Fruit fly (Drosophila melanogaster) whole organism, embryonic: ENCODE data around the gene NitFhit.

ENCODE experiments used
- C15 ChIP-seq: fragments of 200-800 bp; sonication (Bioruptor generic); IDR thresholded peaks from 3 replicates; pipeline ENCODE4 v1.3.6; 2022; ENCODE audit warnings: missing biosample characterization, missing genetic modification characterization
- CG1024 ChIP-seq: fragments of 200-800 bp; sonication (Bioruptor generic); IDR thresholded peaks from 2 replicates; pipeline ENCODE4 v1.3.6; 2022; ENCODE audit warnings: missing biosample characterization, missing genetic modification characterization
- CG10321 ChIP-seq: fragments of 200-800 bp; sonication (Bioruptor generic); IDR thresholded peaks from 2 replicates; pipeline ENCODE4 v1.3.6; 2022; ENCODE audit warnings: missing biosample characterization, missing genetic modification characterization
- CG10431 ChIP-seq: fragments of 200-800 bp; sonication (Bioruptor generic); optimal IDR thresholded peaks from 3 replicates; lab custom pipeline; 2018; ENCODE audit warnings: missing biosample characterization, mild to moderate bottlenecking, missing genetic modification characterization
- CG10959 ChIP-seq: fragments of 200-800 bp; sonication (Bioruptor generic); IDR thresholded peaks from 2 replicates; pipeline ENCODE4 v1.3.6; 2022; ENCODE audit warnings: missing biosample characterization, missing genetic modification characterization
- CG11560 ChIP-seq: fragments of 200-800 bp; sonication (Bioruptor generic); IDR thresholded peaks from 3 replicates; pipeline ENCODE4 v1.3.6; 2022; ENCODE audit warnings: missing biosample characterization, missing genetic modification characterization
- CG12071 ChIP-seq: fragments of 200-800 bp; sonication (Bioruptor generic); optimal IDR thresholded peaks from 3 replicates; lab custom pipeline; 2018; ENCODE audit warnings: missing biosample characterization, mild to moderate bottlenecking, missing genetic modification characterization
- CG12155 ChIP-seq: fragments of 200-800 bp; sonication (Bioruptor generic); optimal IDR thresholded peaks from 3 replicates; lab custom pipeline; 2016; ENCODE audit warnings: missing biosample characterization, missing genetic modification characterization
- CG12659 ChIP-seq: fragments of 200-800 bp; sonication (Bioruptor generic); optimal IDR thresholded peaks from 3 replicates; lab custom pipeline; 2017; ENCODE audit warnings: mild to moderate bottlenecking, missing biosample characterization, missing genetic modification reagents, missing genetic modification characterization
- CG15479 ChIP-seq: fragments of 200-800 bp; sonication (Bioruptor generic); optimal IDR thresholded peaks from 3 replicates; lab custom pipeline; 2019; ENCODE audit warnings: missing biosample characterization, mild to moderate bottlenecking, missing genetic modification characterization, moderate library complexity
- CG17802 ChIP-seq: fragments of 200-800 bp; sonication (Bioruptor generic); optimal IDR thresholded peaks from 2 replicates; lab custom pipeline; 2018; ENCODE audit warnings: missing biosample characterization, mild to moderate bottlenecking, missing genetic modification characterization, moderate library complexity
- CG2120 ChIP-seq: fragments of 200-800 bp; sonication (Bioruptor generic); optimal IDR thresholded peaks from 3 replicates; lab custom pipeline; 2016; ENCODE audit warnings: missing biosample characterization, missing genetic modification characterization
- CG2202 ChIP-seq: fragments of 200-800 bp; sonication (Bioruptor generic); optimal IDR thresholded peaks from 2 replicates; lab custom pipeline; 2018; ENCODE audit warnings: missing biosample characterization, mild to moderate bottlenecking, missing genetic modification characterization
- CG3407 ChIP-seq: fragments of 200-800 bp; sonication (Bioruptor generic); optimal IDR thresholded peaks from 2 replicates; lab custom pipeline; 2018; ENCODE audit warnings: missing biosample characterization, mild to moderate bottlenecking, missing genetic modification characterization
- CG34422 ChIP-seq: fragments of 200-800 bp; sonication (Bioruptor generic); IDR thresholded peaks from 3 replicates; pipeline ENCODE4 v1.3.6; 2022; ENCODE audit warnings: missing biosample characterization, missing genetic modification characterization
- CG3726 ChIP-seq: fragments of 200-800 bp; sonication (Bioruptor generic); IDR thresholded peaks from 3 replicates; pipeline ENCODE4, ENCODE4 v1.3.6; 2022; ENCODE audit warnings: missing biosample characterization, missing genetic modification characterization
- CG4360 ChIP-seq: fragments of 200-800 bp; sonication (Bioruptor generic); IDR thresholded peaks from 2 replicates; pipeline ENCODE4 v1.3.6; 2022; ENCODE audit warnings: missing biosample characterization, missing genetic modification characterization
- CG4424 ChIP-seq: fragments of 200-800 bp; sonication (Bioruptor generic); optimal IDR thresholded peaks from 3 replicates; lab custom pipeline; 2016; ENCODE audit warnings: missing biosample characterization, missing genetic modification characterization
- CG6791 ChIP-seq: fragments of 200-800 bp; sonication (Bioruptor generic); IDR thresholded peaks from 3 replicates; pipeline ENCODE4 v1.3.6; 2022; ENCODE audit warnings: missing biosample characterization, missing genetic modification characterization; ENCODE audit not compliant: partially characterized antibody
- CG6854 ChIP-seq: fragments of 200-800 bp; sonication (Bioruptor generic); optimal IDR thresholded peaks from 3 replicates; lab custom pipeline; 2017; ENCODE audit warnings: missing biosample characterization, mild to moderate bottlenecking, missing genetic modification characterization
- CG7271 ChIP-seq: fragments of 200-800 bp; sonication (Bioruptor generic); optimal IDR thresholded peaks from 2 replicates; lab custom pipeline; 2018; ENCODE audit warnings: missing biosample characterization, mild to moderate bottlenecking, missing genetic modification characterization, moderate library complexity
- CG7928 ChIP-seq: fragments of 200-800 bp; sonication (Bioruptor generic); optimal IDR thresholded peaks from 2 replicates; lab custom pipeline; 2017; ENCODE audit warnings: missing biosample characterization, mild to moderate bottlenecking, missing genetic modification characterization
- CG7987 ChIP-seq: fragments of 200-800 bp; sonication (Bioruptor generic); optimal IDR thresholded peaks from 2 replicates; lab custom pipeline; 2018; ENCODE audit warnings: missing biosample characterization, mild to moderate bottlenecking, missing genetic modification characterization, moderate library complexity
- CG9727 ChIP-seq: fragments of 200-800 bp; sonication (Bioruptor generic); optimal IDR thresholded peaks from 3 replicates; lab custom pipeline; 2017; ENCODE audit warnings: missing biosample characterization, mild to moderate bottlenecking, missing genetic modification characterization
- Chrac-16 ChIP-seq: fragments of 200-800 bp; sonication (Bioruptor generic); optimal IDR thresholded peaks from 3 replicates; lab custom pipeline; 2016; ENCODE audit warnings: missing biosample characterization, missing genetic modification characterization
- Gug ChIP-seq: fragments of 200-800 bp; sonication (Bioruptor generic); IDR thresholded peaks from 4 replicates; pipeline ENCODE4 v1.3.6; 2022; ENCODE audit warnings: missing biosample characterization, missing genetic modification characterization
- HmgD ChIP-seq: fragments of 200-800 bp; sonication (Bioruptor generic); optimal IDR thresholded peaks from 3 replicates; lab custom pipeline; 2016; ENCODE audit warnings: missing biosample characterization, missing genetic modification characterization
- Hr39 ChIP-seq: fragments of >200 bp; optimal IDR thresholded peaks from 2 replicates; lab custom pipeline; 2017
- Lpt ChIP-seq: fragments of >200 bp; optimal IDR thresholded peaks from 2 replicates; lab custom pipeline; 2018; ENCODE audit warnings: missing biosample characterization, missing genetic modification characterization
- Med ChIP-seq: fragments of 200-800 bp; sonication (Bioruptor generic); peaks from one replicate; lab custom pipeline; 2016; ENCODE audit warnings: missing biosample characterization, missing genetic modification characterization, mild to moderate bottlenecking, inconsistent platforms, moderate library complexity
- Poxn ChIP-seq: fragments of 200-800 bp; sonication (Bioruptor generic); IDR thresholded peaks from 2 replicates; pipeline ENCODE4 v1.3.6; 2022; ENCODE audit warnings: missing biosample characterization, missing genetic modification characterization
- Trl ChIP-seq, 3 experiments: fragments of >200 bp in 2 of 3; fragments of 200-800 bp in 1 of 3; sonication (Bioruptor generic) in 1 of 3; optimal IDR thresholded peaks; 2 replicates in 1 of 3; 3 replicates in 2 of 3; lab custom pipeline; 2016 to 2017; ENCODE audit warnings: missing biosample characterization in 1 of 3, missing genetic modification characterization in 1 of 3
- az2 ChIP-seq: fragments of 200-800 bp; sonication (Bioruptor generic); optimal IDR thresholded peaks from 3 replicates; lab custom pipeline; 2016; ENCODE audit warnings: missing biosample characterization, missing genetic modification characterization
- btn ChIP-seq: fragments of 200-800 bp; sonication (Bioruptor generic); optimal IDR thresholded peaks from 2 replicates; lab custom pipeline; 2016; ENCODE audit warnings: missing biosample characterization, missing genetic modification characterization
- cas ChIP-seq: fragments of 200-800 bp; sonication (Bioruptor generic); IDR thresholded peaks from 2 replicates; pipeline ENCODE4 v1.3.6; 2022; ENCODE audit warnings: missing biosample characterization, missing genetic modification characterization
- dm ChIP-seq: fragments of 200-800 bp; sonication (Bioruptor generic); optimal IDR thresholded peaks from 3 replicates; lab custom pipeline; 2016; ENCODE audit warnings: missing biosample characterization, missing genetic modification characterization
- ems ChIP-seq: fragments of 200-800 bp; sonication (Bioruptor generic); optimal IDR thresholded peaks from 3 replicates; lab custom pipeline; 2016; ENCODE audit warnings: missing biosample characterization, missing genetic modification characterization
- fd64A ChIP-seq: fragments of 200-800 bp; sonication (Bioruptor generic); optimal IDR thresholded peaks from 3 replicates; lab custom pipeline; 2018; ENCODE audit warnings: missing biosample characterization, mild to moderate bottlenecking, missing genetic modification characterization
- fu2 ChIP-seq: fragments of 200-800 bp; sonication (Bioruptor generic); optimal IDR thresholded peaks from 2 replicates; lab custom pipeline; 2016; ENCODE audit warnings: missing biosample characterization, missing genetic modification characterization
- grn ChIP-seq: fragments of 200-800 bp; sonication (Bioruptor generic); optimal IDR thresholded peaks from 3 replicates; lab custom pipeline; 2017; ENCODE audit warnings: missing biosample characterization, missing genetic modification characterization
- gsb ChIP-seq: fragments of 200-800 bp; sonication (Bioruptor generic); IDR thresholded peaks from 2 replicates; pipeline ENCODE4 v1.3.6; 2022; ENCODE audit warnings: missing biosample characterization, missing genetic modification characterization
- ham ChIP-seq: fragments of 200-800 bp; sonication (Bioruptor generic); IDR thresholded peaks from 2 replicates; pipeline ENCODE4 v1.3.6; 2022; ENCODE audit warnings: missing biosample characterization, missing genetic modification characterization
- insv ChIP-seq, 2 experiments: fragments of 200-800 bp; sonication (Bioruptor generic); optimal IDR thresholded peaks; 3 replicates each; lab custom pipeline; 2016 to 2018; ENCODE audit warnings: missing biosample characterization in 2 of 2, missing genetic modification characterization in 2 of 2
- lab ChIP-seq: fragments of 200-800 bp; sonication (Bioruptor generic); optimal IDR thresholded peaks from 3 replicates; lab custom pipeline; 2017; ENCODE audit warnings: missing biosample characterization, missing genetic modification characterization, mild to moderate bottlenecking, moderate library complexity, missing genetic modification reagents
- nmo ChIP-seq: fragments of 200-800 bp; sonication (Bioruptor generic); optimal IDR thresholded peaks from 2 replicates; lab custom pipeline; 2018; ENCODE audit warnings: missing biosample characterization, mild to moderate bottlenecking, missing genetic modification characterization, moderate library complexity
- sim ChIP-seq: fragments of 200-800 bp; sonication (Bioruptor generic); IDR thresholded peaks from 2 replicates; pipeline ENCODE4 v1.3.6; 2022; ENCODE audit warnings: missing biosample characterization, missing genetic modification characterization
- sisA ChIP-seq: fragments of 200-800 bp; sonication (Bioruptor generic); IDR thresholded peaks from 2 replicates; pipeline ENCODE4 v1.3.6; 2022; ENCODE audit warnings: missing biosample characterization, missing genetic modification characterization
- so ChIP-seq: fragments of 200-800 bp; sonication (Bioruptor generic); IDR thresholded peaks from 3 replicates; pipeline ENCODE4 v1.3.6; 2022; ENCODE audit warnings: missing biosample characterization, missing genetic modification characterization
- vfl ChIP-seq: fragments of 200-800 bp; sonication (Bioruptor generic); optimal IDR thresholded peaks from 2 replicates; lab custom pipeline; 2016; ENCODE audit warnings: missing biosample characterization, missing genetic modification characterization

NitFhit gene

DNA sequence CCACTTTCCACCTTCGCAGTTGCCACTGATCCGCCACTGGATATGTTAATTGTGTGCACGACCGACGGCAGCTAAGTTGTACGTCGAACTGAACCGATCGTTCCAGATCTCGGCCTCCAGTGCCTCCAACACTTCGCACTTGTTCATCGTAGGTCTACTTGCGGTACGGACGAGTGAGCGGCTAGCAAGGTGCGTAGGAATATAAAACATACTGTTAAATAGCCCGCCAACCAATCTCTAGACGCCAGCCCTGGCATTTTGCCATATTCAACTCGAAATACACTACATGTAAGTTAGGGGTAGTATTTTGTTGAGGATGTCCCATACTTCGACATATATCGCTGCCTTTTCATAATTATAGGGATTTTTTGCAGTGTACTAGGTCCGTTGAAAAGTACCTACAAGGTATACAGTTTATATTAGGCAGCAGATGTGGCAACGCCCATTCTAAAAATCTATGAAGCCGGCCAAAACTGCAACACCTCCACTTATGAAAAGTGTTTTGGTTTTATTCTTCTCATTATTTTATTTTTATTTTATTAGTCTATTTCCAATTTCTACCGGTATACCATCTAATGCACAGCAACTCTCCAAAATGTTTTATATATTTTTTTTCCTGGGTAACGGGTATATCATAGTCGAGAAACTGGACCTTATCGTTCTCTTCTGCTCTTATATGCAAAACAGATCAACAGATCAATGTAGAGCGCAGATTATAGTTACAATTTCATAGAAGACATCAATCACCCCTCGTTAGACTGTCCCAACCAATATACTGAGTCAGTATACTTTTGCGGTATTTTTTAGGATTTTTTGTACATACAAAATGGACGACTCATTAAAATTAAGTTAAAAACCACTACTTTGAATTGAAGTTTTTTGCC is 19.7 kb downstream of the NitFhit start, which contains the start of the genes pyx and CG33229 (continued):
- TF ChIP-seq insv (GFP tag; optimal IDR thresholded peaks at IDR 0.05; lab: Kevin White, UChicago) = peak in 1 of 2 experiments; percentile 57
- TF ChIP-seq CG10959 = 0 out of 2 replicates have a peak, but pooled peaks have one; percentile 21
- TF ChIP-seq CG15479 (GFP tag; lab: Kevin White, UChicago) = no peak
- TF ChIP-seq btn = peak; percentile 35
- peak; percentile 87 for TF ChIP-seq CG12155
- peak; percentile 75 for TF ChIP-seq gsb (GFP tag; lab: Robert Waterston, UW)
- peak; percentile 70 for TF ChIP-seq CG12071 (GFP tag; lab: Kevin White, UChicago)
- peak; percentile 92 for TF ChIP-seq CG7928 (GFP tag; lab: Kevin White, UChicago)
- TF ChIP-seq CG12659 (GFP tag; lab: Kevin White, UChicago) = peak; percentile 89
- TF ChIP-seq sisA (GFP tag; lab: Robert Waterston, UW) = peak; percentile 79
- peak; percentile 77 for TF ChIP-seq ems (GFP tag; lab: Kevin White, UChicago)
- peak; percentile 96 for TF ChIP-seq CG2120 (GFP tag; lab: Kevin White, UChicago)
- 0 out of 3 replicates have a peak, but pooled peaks have one; percentile 56 for TF ChIP-seq CG3726 (GFP tag; lab: Robert Waterston, UW)
- TF ChIP-seq ham (GFP tag; lab: Robert Waterston, UW) = peak; percentile 18; the same call in 1 of the 2 replicates
- peak; percentile 78 for TF ChIP-seq CG10431 (GFP tag; lab: Kevin White, UChicago)
- TF ChIP-seq CG7271 (tag; lab: Kevin White, UChicago) = no peak
- peak; percentile 40; the same call in 1 of the 2 replicates for TF ChIP-seq Poxn (GFP tag; lab: Robert Waterston, UW)
- peak; percentile 21 for TF ChIP-seq grn
- no peak for TF ChIP-seq Hr39
- peak; percentile 5; the same call in 1 of the 2 replicates for TF ChIP-seq CG10321 (GFP tag; lab: Robert Waterston, UW)
- TF ChIP-seq CG9727 = peak; percentile 89
- peak; percentile 91 for TF ChIP-seq nmo (GFP tag; lab: Kevin White, UChicago)
- peak; percentile 87 for TF ChIP-seq az2 (GFP tag; lab: Kevin White, UChicago)
- TF ChIP-seq lab (GFP tag; lab: Kevin White, UChicago) = peak; percentile 84
- TF ChIP-seq dm (GFP tag; lab: Kevin White, UChicago) = peak; percentile 32
- TF ChIP-seq CG4424 (GFP tag; lab: Kevin White, UChicago) = peak; percentile 89
- peak; percentile 55; the same call in 1 of the 2 replicates for TF ChIP-seq CG1024 (GFP tag; lab: Robert Waterston, UW)
- TF ChIP-seq C15 = peak; percentile 66; the same call in 1 of the 3 replicates
- TF ChIP-seq Gug = peak; percentile 83
- TF ChIP-seq CG6854 (GFP tag; lab: Kevin White, UChicago) = peak; percentile 19
- no peak for TF ChIP-seq Trl (optimal IDR thresholded peaks at IDR 0.05; lab: Kevin White, UChicago)
- peak; percentile 70 for TF ChIP-seq Trl (GFP tag; optimal IDR thresholded peaks at IDR 0.05; lab: Kevin White, UChicago)
- TF ChIP-seq so = peak; percentile 60; the same call in 1 of the 3 replicates
- TF ChIP-seq Chrac-16 (GFP tag; lab: Kevin White, UChicago) = peak; percentile 89
- TF ChIP-seq fu2 (GFP tag; lab: Kevin White, UChicago) = peak; percentile 89
- TF ChIP-seq CG3407 = peak; percentile 58
- peak; percentile 18 for TF ChIP-seq CG7987 (GFP tag; lab: Kevin White, UChicago)
- peak; percentile 34; the same call in 1 of the 3 replicates for TF ChIP-seq CG6791 (GFP tag; lab: Robert Waterston, UW)
- TF ChIP-seq Med (GFP tag; lab: Kevin White, UChicago) = peak; percentile 95
- TF ChIP-seq sim = peak; percentile 44; the same call in 1 of the 2 replicates
- no peak for TF ChIP-seq CG4360 (GFP tag; lab: Robert Waterston, UW)
- TF ChIP-seq Lpt (GFP tag; lab: Kevin White, UChicago) = no peak
- no peak for TF ChIP-seq fd64A
- peak; percentile 88 for TF ChIP-seq cas (GFP tag; lab: Robert Waterston, UW)
- TF ChIP-seq CG11560 (tag; lab: Robert Waterston, UW) = peak; percentile 71; the same call in 1 of the 3 replicates
- peak; percentile 35 for TF ChIP-seq CG17802 (tag; lab: Kevin White, UChicago)
- TF ChIP-seq vfl (GFP tag; lab: Kevin White, UChicago) = peak; percentile 85
- TF ChIP-seq CG2202 (tag; lab: Kevin White, UChicago) = peak; percentile 12
- peak; percentile 88 for TF ChIP-seq CG34422 (GFP tag; lab: Robert Waterston, UW)
- no peak for TF ChIP-seq HmgD (GFP tag; lab: Kevin White, UChicago)
